Worm (Caenorhabditis elegans): ENCODE data around the gene R105.5.

Gene R105.5

ce11 chrIV:4636001-4636400, at the start of gene R105.5:
R105.5 (plus strand) TSS chrIV:4636301.
- TF ChIP-seq bed-3 (GFP tag; optimal IDR thresholded peaks at IDR 0.05), result no peak
- no peak for TF ChIP-seq lin-32 (GFP tag; optimal IDR thresholded peaks at IDR 0.05)
- no peak for TF ChIP-seq cnd-1 (tag; optimal IDR thresholded peaks at IDR 0.05)
- no peak for TF ChIP-seq elt-3 (tag; optimal IDR thresholded peaks at IDR 0.05)
- no peak for TF ChIP-seq drap-1 (GFP tag; optimal IDR thresholded peaks at IDR 0.05)
- no peak for TF ChIP-seq unc-62 (GFP tag; optimal IDR thresholded peaks at IDR 0.05)
- no peak for TF ChIP-seq ztf-11 (tag; optimal IDR thresholded peaks at IDR 0.05)
- no peak for TF ChIP-seq sem-2 (GFP tag; optimal IDR thresholded peaks at IDR 0.05)
- no peak for TF ChIP-seq flh-1 (GFP tag; optimal IDR thresholded peaks at IDR 0.05)
- no peak for TF ChIP-seq hlh-1 (tag; optimal IDR thresholded peaks at IDR 0.05)
- TF ChIP-seq zip-8 (tag; optimal IDR thresholded peaks at IDR 0.05), result no peak
- no peak for TF ChIP-seq nhr-76 (tag; optimal IDR thresholded peaks at IDR 0.05)
- TF ChIP-seq lin-13 (tag; optimal IDR thresholded peaks at IDR 0.05), result no peak
- TF ChIP-seq nhr-237 (tag; optimal IDR thresholded peaks at IDR 0.05), result no peak
- no peak for TF ChIP-seq snpc-4 (tag; optimal IDR thresholded peaks at IDR 0.05)
- TF ChIP-seq blmp-1 (tag; optimal IDR thresholded peaks at IDR 0.05), result no peak

ce11 chrIV:4587532-4587931, 48.6 kb upstream of the R105.5 start:
- TF ChIP-seq ceh-83 (GFP tag; optimal IDR thresholded peaks at IDR 0.05) (no peak), cnd-1 (tag; optimal IDR thresholded peaks at IDR 0.05) (no peak)

ce11 chrIV:4588408-4588807, 47.7 kb upstream of the R105.5 start:
- TF ChIP-seq nhr-76 (tag; optimal IDR thresholded peaks at IDR 0.05) (no peak), ham-2 (GFP tag; optimal IDR thresholded peaks at IDR 0.05) (peak; percentile 41), pha-4 (tag; optimal IDR thresholded peaks at IDR 0.05) (peak; percentile 31), drap-1 (GFP tag; optimal IDR thresholded peaks at IDR 0.05) (no peak), cnd-1 (tag; optimal IDR thresholded peaks at IDR 0.05) (peak; percentile 0)

ce11 chrIV:4596824-4597223, 39.3 kb upstream of the R105.5 start, which contains the start of gene F19C7.3:
F19C7.3 (plus strand) TSS chrIV:4597124.
- TF ChIP-seq M03D4.4 (tag; optimal IDR thresholded peaks at IDR 0.05) (no peak), snpc-4 (tag; optimal IDR thresholded peaks at IDR 0.05) (no peak), hlh-1 (tag; optimal IDR thresholded peaks at IDR 0.05) (peak; percentile 41), nhr-237 (tag; optimal IDR thresholded peaks at IDR 0.05) (no peak), unc-120 (tag; optimal IDR thresholded peaks at IDR 0.05; ENCODE audit: poor library complexity, severe bottlenecking) (no peak), ceh-39 (tag; optimal IDR thresholded peaks at IDR 0.05) (peak; percentile 23)

- TF ChIP-seq lin-32 (GFP tag; optimal IDR thresholded peaks at IDR 0.05), result no peak
- no peak for TF ChIP-seq ztf-11 (tag; optimal IDR thresholded peaks at IDR 0.05)
- no peak for TF ChIP-seq mls-2 (tag; optimal IDR thresholded peaks at IDR 0.05)
- TF ChIP-seq nhr-12 (tag; optimal IDR thresholded peaks at IDR 0.05), result no peak
- no peak for TF ChIP-seq snpc-4 (tag; optimal IDR thresholded peaks at IDR 0.05)
Measured at ce11 chrIV:4599352-4600004, 36.6 kb upstream of the R105.5 start, which contains the start of gene F19C7.2. F19C7.2 (plus strand) TSS chrIV:4599954.

- TF ChIP-seq flh-1 (GFP tag; optimal IDR thresholded peaks at IDR 0.05), result no peak
- no peak for TF ChIP-seq zip-8 (tag; optimal IDR thresholded peaks at IDR 0.05)
- TF ChIP-seq mab-5 (tag; optimal IDR thresholded peaks at IDR 0.05), result no peak
- no peak for TF ChIP-seq ces-1 (GFP tag; optimal IDR thresholded peaks at IDR 0.05)
- TF ChIP-seq mls-2 (tag; optimal IDR thresholded peaks at IDR 0.05), result no peak
- TF ChIP-seq hlh-1 (tag; optimal IDR thresholded peaks at IDR 0.05), result no peak
- TF ChIP-seq drap-1 (GFP tag; optimal IDR thresholded peaks at IDR 0.05), result no peak
- no peak for TF ChIP-seq ceh-43 (GFP tag; optimal IDR thresholded peaks at IDR 0.05)
Measured at ce11 chrIV:4602565-4602964, 33.5 kb upstream of the R105.5 start, which contains the start of gene F19C7.4. F19C7.4 (plus strand) TSS chrIV:4602865.

- TF ChIP-seq ceh-83 (GFP tag; optimal IDR thresholded peaks at IDR 0.05), result no peak
- no peak for TF ChIP-seq snpc-4 (tag; optimal IDR thresholded peaks at IDR 0.05)
- no peak for TF ChIP-seq pha-4 (tag; optimal IDR thresholded peaks at IDR 0.05)
- no peak for TF ChIP-seq zip-8 (tag; optimal IDR thresholded peaks at IDR 0.05)
- no peak for TF ChIP-seq nhr-2 (tag; optimal IDR thresholded peaks at IDR 0.05)
- no peak for TF ChIP-seq flh-1 (GFP tag; optimal IDR thresholded peaks at IDR 0.05)
- no peak for TF ChIP-seq nhr-76 (tag; optimal IDR thresholded peaks at IDR 0.05)
- no peak for TF ChIP-seq lin-32 (GFP tag; optimal IDR thresholded peaks at IDR 0.05)
Measured at ce11 chrIV:4605608-4606007, 30.5 kb upstream of the R105.5 start, which contains the start of gene nspg-10. nspg-10 (plus strand) TSS chrIV:4605786.
